Worm (Caenorhabditis elegans) whole organism, L3 larva: Measurements from ENCODE around the gene ZC317.7.

Experiments used
- R02D3.7 ChIP-seq: fragments of 150-350 bp; optimal IDR thresholded peaks from 2 replicates; lab custom pipeline; 2014; ENCODE audit warnings: missing biosample characterization, missing genetic modification characterization
- ZK546.5 ChIP-seq: sonication (generic microtip); optimal IDR thresholded peaks from 2 replicates; lab custom pipeline; 2017; ENCODE audit warnings: missing biosample characterization, missing genetic modification characterization
- aly-2 ChIP-seq: fragments of 150-350 bp; optimal IDR thresholded peaks from 2 replicates; lab custom pipeline; 2014; ENCODE audit warnings: missing biosample characterization, missing genetic modification characterization
- ama-1 ChIP-seq: fragments of 150-350 bp; optimal IDR thresholded peaks from 2 replicates; lab custom pipeline; 2018
- ceh-16 ChIP-seq: sonication (generic microtip); optimal IDR thresholded peaks from 2 replicates; lab custom pipeline; 2017; ENCODE audit warnings: missing biosample characterization, missing genetic modification characterization
- ceh-9 ChIP-seq: sonication (generic microtip); optimal IDR thresholded peaks from 2 replicates; lab custom pipeline; 2018; ENCODE audit warnings: missing biosample characterization, missing genetic modification characterization
- daf-12 ChIP-seq: fragments of 150-350 bp; optimal IDR thresholded peaks from 2 replicates; lab custom pipeline; 2014; ENCODE audit warnings: missing biosample characterization, missing genetic modification reagents, missing genetic modification characterization
- egl-5 ChIP-seq: fragments of 150-350 bp; optimal IDR thresholded peaks from 2 replicates; lab custom pipeline; 2017; ENCODE audit warnings: missing biosample characterization, missing genetic modification reagents, missing genetic modification characterization, inconsistent platforms
- elt-1 ChIP-seq: fragments of 150-350 bp; optimal IDR thresholded peaks from 2 replicates; lab custom pipeline; 2014; ENCODE audit warnings: missing biosample characterization, missing genetic modification characterization
- elt-2 ChIP-seq: sonication (generic microtip); optimal IDR thresholded peaks from 2 replicates; lab custom pipeline; 2016; ENCODE audit warnings: missing genetic modification reagents, mild to moderate bottlenecking, missing genetic modification characterization, missing compliant biosample characterization
- eor-1 ChIP-seq, 2 experiments: fragments of 150-350 bp; optimal IDR thresholded peaks; 2 replicates each; lab custom pipeline; 2014 to 2018; ENCODE audit warnings: missing biosample characterization in 2 of 2, missing genetic modification characterization in 2 of 2
- fkh-10 ChIP-seq: sonication (generic microtip); optimal IDR thresholded peaks from 2 replicates; lab custom pipeline; 2017; ENCODE audit warnings: missing biosample characterization, missing genetic modification reagents, missing genetic modification characterization
- fkh-2 ChIP-seq: fragments of 150-350 bp; optimal IDR thresholded peaks from 2 replicates; lab custom pipeline; 2014; ENCODE audit warnings: missing biosample characterization, missing genetic modification reagents, missing genetic modification characterization
- fos-1 ChIP-seq: fragments of 150-350 bp; optimal IDR thresholded peaks from 2 replicates; lab custom pipeline; 2014; ENCODE audit warnings: missing biosample characterization, missing genetic modification characterization
- hmg-11 ChIP-seq: sonication (generic microtip); optimal IDR thresholded peaks from 2 replicates; lab custom pipeline; 2016; ENCODE audit warnings: missing genetic modification characterization, missing compliant biosample characterization
- jun-1 ChIP-seq: fragments of 150-350 bp; optimal IDR thresholded peaks from 2 replicates; lab custom pipeline; 2014; ENCODE audit warnings: missing biosample characterization, missing genetic modification reagents, missing genetic modification characterization
- lsy-12 ChIP-seq: sonication (generic microtip); optimal IDR thresholded peaks from 2 replicates; lab custom pipeline; 2016; ENCODE audit warnings: mild to moderate bottlenecking, missing genetic modification characterization, missing compliant biosample characterization
- mdl-1 ChIP-seq: fragments of 150-350 bp; optimal IDR thresholded peaks from 2 replicates; lab custom pipeline; 2014; ENCODE audit warnings: missing biosample characterization, missing genetic modification characterization
- mml-1 ChIP-seq: fragments of 150-350 bp; sonication (generic microtip); optimal IDR thresholded peaks from 3 replicates; lab custom pipeline; 2014; ENCODE audit warnings: missing biosample characterization, missing genetic modification characterization
- nhr-23 ChIP-seq: fragments of 150-350 bp; optimal IDR thresholded peaks from 2 replicates; lab custom pipeline; 2014; ENCODE audit warnings: missing biosample characterization, missing genetic modification reagents, missing genetic modification characterization
- nhr-237 ChIP-seq: fragments of 150-350 bp; optimal IDR thresholded peaks from 2 replicates; lab custom pipeline; 2014; ENCODE audit warnings: missing biosample characterization, missing genetic modification characterization
- nhr-25 ChIP-seq: sonication (generic microtip); optimal IDR thresholded peaks from 2 replicates; lab custom pipeline; 2017; ENCODE audit warnings: missing biosample characterization, missing genetic modification characterization
- nhr-76 ChIP-seq: fragments of 150-350 bp; sonication (generic microtip); optimal IDR thresholded peaks from 5 replicates; lab custom pipeline; 2014; ENCODE audit warnings: missing biosample characterization, missing genetic modification characterization
- nhr-77 ChIP-seq: fragments of 150-350 bp; optimal IDR thresholded peaks from 2 replicates; lab custom pipeline; 2014; ENCODE audit warnings: missing biosample characterization, missing genetic modification characterization
- pha-4 ChIP-seq: fragments of 150-350 bp; optimal IDR thresholded peaks from 2 replicates; lab custom pipeline; 2014; ENCODE audit warnings: missing biosample characterization, missing genetic modification reagents, missing genetic modification characterization
- pqm-1 ChIP-seq: fragments of 150-350 bp; optimal IDR thresholded peaks from 2 replicates; lab custom pipeline; 2017; ENCODE audit warnings: missing biosample characterization, missing genetic modification characterization, inconsistent platforms
- sea-2 ChIP-seq: fragments of 150-350 bp; sonication (generic microtip); optimal IDR thresholded peaks from 4 replicates; lab custom pipeline; 2014; ENCODE audit warnings: missing biosample characterization, missing genetic modification reagents, missing genetic modification characterization
- skn-1 ChIP-seq: fragments of 150-350 bp; optimal IDR thresholded peaks from 2 replicates; lab custom pipeline; 2014; ENCODE audit warnings: missing biosample characterization, missing genetic modification characterization
- tbx-2 ChIP-seq: sonication (generic microtip); optimal IDR thresholded peaks from 2 replicates; lab custom pipeline; 2016; ENCODE audit warnings: mild to moderate bottlenecking, missing genetic modification characterization, missing compliant biosample characterization
- unc-62 ChIP-seq: fragments of 150-350 bp; sonication (generic microtip); optimal IDR thresholded peaks from 4 replicates; lab custom pipeline; 2014; ENCODE audit warnings: missing biosample characterization, missing genetic modification reagents, missing genetic modification characterization
- zag-1 ChIP-seq: fragments of 150-350 bp; optimal IDR thresholded peaks from 2 replicates; lab custom pipeline; 2014; ENCODE audit warnings: missing biosample characterization, missing genetic modification characterization
- ztf-11 ChIP-seq: fragments of 150-350 bp; optimal IDR thresholded peaks from 2 replicates; lab custom pipeline; 2014; ENCODE audit warnings: missing biosample characterization, missing genetic modification characterization
- ztf-4 ChIP-seq: fragments of 150-350 bp; optimal IDR thresholded peaks from 2 replicates; lab custom pipeline; 2014; ENCODE audit warnings: missing biosample characterization, missing genetic modification characterization

Gene ZC317.7

DNA sequence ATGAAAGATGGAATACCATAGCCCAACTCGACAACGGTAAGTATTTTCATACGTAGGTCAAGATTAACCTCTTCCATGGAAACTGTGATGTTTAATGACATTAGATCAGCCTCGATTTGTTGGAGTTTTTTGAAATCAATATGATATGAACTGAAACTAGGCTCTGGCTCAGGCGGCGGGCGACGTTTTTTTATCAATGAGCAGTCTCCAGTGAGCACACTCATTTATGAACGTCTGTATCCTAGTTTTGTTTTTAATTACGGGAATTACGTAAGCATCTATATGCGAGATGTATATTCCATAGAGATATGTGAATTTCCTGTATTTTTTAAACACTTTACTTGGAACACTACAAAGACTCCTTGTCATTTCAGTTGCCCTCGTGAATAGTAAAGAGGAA is 7.9 kb downstream of the ZC317.7 start, which contains the start of gene srg-67:
Gene srg-67 (minus strand): TSS at position 101 of the 400 bp plus-strand sequence.
- TF ChIP-seq ceh-9 (tag; lab: Kevin White, UChicago), result no peak
- no peak for TF ChIP-seq nhr-25 (tag; lab: Kevin White, UChicago)
- TF ChIP-seq elt-1 (tag; lab: Kevin White, UChicago), result no peak

DNA sequence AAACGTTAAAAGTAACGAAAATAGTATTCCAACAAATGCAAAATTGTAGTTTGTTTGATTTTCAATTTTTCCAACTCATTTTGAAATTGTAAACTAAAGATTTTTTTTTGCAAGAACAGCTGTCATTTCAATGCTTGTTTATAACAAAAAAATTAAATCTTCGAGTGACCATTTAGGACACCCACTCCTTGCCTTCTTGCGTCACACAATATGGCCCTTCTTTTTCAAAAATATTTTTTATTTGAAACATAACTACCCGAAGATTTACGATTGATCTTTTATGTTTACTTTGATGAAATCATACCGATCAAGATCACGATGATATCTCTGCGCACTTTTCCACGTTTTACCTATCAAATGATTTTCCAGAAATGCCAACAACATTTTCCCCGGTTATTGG is 11.0 kb downstream of the ZC317.7 start, which contains the start of gene ZC317.2:
Gene ZC317.2 (plus strand): TSS at position 301 of the 400 bp plus-strand sequence.
- TF ChIP-seq fkh-2 (no peak), aly-2 (no peak), ceh-16 (tag; lab: Kevin White, UChicago) (no peak), nhr-23 (tag; lab: Kevin White, UChicago) (no peak), hmg-11 (tag; lab: Kevin White, UChicago) (no peak), ZK546.5 (tag; lab: Kevin White, UChicago) (no peak), elt-2 (tag; lab: Kevin White, UChicago) (no peak), ama-1 (no peak), nhr-77 (tag; lab: Kevin White, UChicago) (no peak), pha-4 (tag; lab: Kevin White, UChicago) (no peak), R02D3.7 (tag; lab: Kevin White, UChicago) (no peak), jun-1 (tag; lab: Kevin White, UChicago) (no peak), skn-1 (tag; lab: Kevin White, UChicago) (no peak)

DNA sequence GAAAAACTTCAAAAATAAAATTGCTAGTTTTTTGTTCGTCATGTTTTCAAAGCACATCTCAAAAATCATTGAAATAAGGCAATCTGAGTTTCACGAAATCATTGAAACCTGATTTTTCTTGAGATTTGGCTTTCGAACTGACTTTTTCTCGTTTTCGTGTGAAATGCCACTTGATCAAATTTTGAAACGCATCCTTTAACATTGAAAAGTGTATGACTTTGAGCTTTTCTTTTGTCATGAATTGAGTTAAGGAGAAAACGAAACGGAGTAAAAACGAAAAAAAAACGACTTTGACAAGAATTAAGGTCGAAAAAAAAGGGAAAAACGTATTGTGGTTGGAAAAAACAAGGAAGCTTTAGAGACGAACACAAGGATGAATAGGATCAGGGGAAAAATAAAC is 15.9 kb downstream of the ZC317.7 start:
- TF ChIP-seq R02D3.7 (tag; lab: Kevin White, UChicago) (no peak), fkh-10 (GFP tag; lab: Kevin White, UChicago) (peak; percentile 45)
- TF ChIP-seq, all 47 proteins: peak for 1

ce11 chrV:5453615-5454014 is 17.2 kb downstream of the ZC317.7 start, which contains the start of gene glc-3:
glc-3 (minus strand) TSS chrV:5453715.
- no peak for TF ChIP-seq nhr-25 (tag; lab: Kevin White, UChicago)
- no peak for TF ChIP-seq pqm-1 (tag; lab: Kevin White, UChicago)
- no peak for TF ChIP-seq nhr-76 (tag; lab: Kevin White, UChicago)
- no peak for TF ChIP-seq ZK546.5 (tag; lab: Kevin White, UChicago)
- no peak for TF ChIP-seq hmg-11 (tag; lab: Kevin White, UChicago)
- TF ChIP-seq elt-2 (tag; lab: Kevin White, UChicago), result no peak
- TF ChIP-seq tbx-2 (tag; lab: Kevin White, UChicago), result no peak
- TF ChIP-seq nhr-237 (tag; lab: Kevin White, UChicago), result no peak
- TF ChIP-seq daf-12 (tag; lab: Kevin White, UChicago), result no peak
- no peak for TF ChIP-seq unc-62 (GFP tag; lab: Kevin White, UChicago)
- TF ChIP-seq mml-1 (tag; lab: Kevin White, UChicago), result no peak
- no peak for TF ChIP-seq ztf-11 (tag; lab: Kevin White, UChicago)

ce11 chrV:5450742-5451141 is 20.1 kb downstream of the ZC317.7 start:
- TF ChIP-seq sea-2 (GFP tag; lab: Kevin White, UChicago), result no peak
- no peak for TF ChIP-seq eor-1 (tag; optimal IDR thresholded peaks at IDR 0.05; lab: Kevin White, UChicago)
- no peak for TF ChIP-seq mdl-1 (tag; lab: Kevin White, UChicago)
- no peak for TF ChIP-seq elt-2 (tag; lab: Kevin White, UChicago)
- TF ChIP-seq nhr-76 (tag; lab: Kevin White, UChicago), result no peak
- no peak for TF ChIP-seq zag-1 (tag; lab: Kevin White, UChicago)
- TF ChIP-seq egl-5 (tag; lab: Kevin White, UChicago), result no peak
- TF ChIP-seq ceh-16 (tag; lab: Kevin White, UChicago), result no peak
- TF ChIP-seq hmg-11 (tag; lab: Kevin White, UChicago), result no peak
- TF ChIP-seq fos-1 (tag; lab: Kevin White, UChicago), result no peak
- TF ChIP-seq ZK546.5 (tag; lab: Kevin White, UChicago), result no peak
- no peak for TF ChIP-seq lsy-12 (tag; lab: Kevin White, UChicago)
- TF ChIP-seq aly-2, result no peak
- no peak for TF ChIP-seq ztf-4 (tag; lab: Kevin White, UChicago)
